Fruit fly (Drosophila melanogaster) whole organism, embryonic: ENCODE results near the gene CG33666.

Source experiments
- Aef1 ChIP-seq: fragments of 200-800 bp; sonication (Bioruptor generic); IDR thresholded peaks from 3 replicates; pipeline ENCODE4 v1.3.6; 2022; ENCODE audit warnings: missing biosample characterization, missing genetic modification characterization
- Awh ChIP-seq: fragments of 200-800 bp; sonication (Bioruptor generic); IDR thresholded peaks from 2 replicates; pipeline ENCODE4, ENCODE4 v1.3.6; 2022; ENCODE audit warnings: missing biosample characterization, missing genetic modification characterization
- B-H1 ChIP-seq: fragments of 200-800 bp; sonication (Bioruptor generic); IDR thresholded peaks from 3 replicates; pipeline ENCODE4 v1.3.6; 2022; ENCODE audit warnings: missing biosample characterization, missing genetic modification characterization
- CG10321 ChIP-seq: fragments of 200-800 bp; sonication (Bioruptor generic); IDR thresholded peaks from 2 replicates; pipeline ENCODE4 v1.3.6; 2022; ENCODE audit warnings: missing biosample characterization, missing genetic modification characterization
- CG10366 ChIP-seq: fragments of 200-800 bp; sonication (Bioruptor generic); IDR thresholded peaks from 2 replicates; pipeline ENCODE4 v1.3.6; 2022; ENCODE audit warnings: missing biosample characterization, missing genetic modification characterization
- CG11398 ChIP-seq: fragments of 200-800 bp; sonication (Bioruptor generic); optimal IDR thresholded peaks from 2 replicates; lab custom pipeline; 2016; ENCODE audit warnings: missing biosample characterization, missing genetic modification characterization
- CG11696 ChIP-seq: fragments of 200-800 bp; sonication (Bioruptor generic); IDR thresholded peaks from 2 replicates; pipeline ENCODE4 v1.3.6; 2022; ENCODE audit warnings: missing biosample characterization, missing genetic modification characterization
- CG15011 ChIP-seq: fragments of 200-800 bp; sonication (Bioruptor generic); optimal IDR thresholded peaks from 3 replicates; lab custom pipeline; 2018; ENCODE audit warnings: missing biosample characterization, mild to moderate bottlenecking, missing genetic modification characterization
- CG16815 ChIP-seq: fragments of 200-800 bp; sonication (Bioruptor generic); optimal IDR thresholded peaks from 3 replicates; lab custom pipeline; 2017; ENCODE audit warnings: missing biosample characterization, mild to moderate bottlenecking, missing genetic modification characterization
- CG17328 ChIP-seq: fragments of 200-800 bp; sonication (Bioruptor generic); IDR thresholded peaks from 2 replicates; pipeline ENCODE4 v1.3.6; 2022; ENCODE audit warnings: missing biosample characterization, missing genetic modification characterization
- CG17612 ChIP-seq: fragments of 200-800 bp; sonication (Bioruptor generic); IDR thresholded peaks from 2 replicates; pipeline ENCODE4 v1.3.6; 2022; ENCODE audit warnings: missing biosample characterization, missing genetic modification characterization
- CG30020 ChIP-seq: fragments of 200-800 bp; optimal IDR thresholded peaks from 2 replicates; lab custom pipeline; 2019; ENCODE audit warnings: missing biosample characterization, mild to moderate bottlenecking, missing genetic modification characterization, moderate library complexity
- CG30403 ChIP-seq: fragments of 200-800 bp; sonication (Bioruptor generic); optimal IDR thresholded peaks from 3 replicates; lab custom pipeline; 2016; ENCODE audit warnings: missing biosample characterization, missing genetic modification characterization
- CG3281 ChIP-seq: fragments of 200-800 bp; sonication (Bioruptor generic); optimal IDR thresholded peaks from 3 replicates; lab custom pipeline; 2017; ENCODE audit warnings: missing biosample characterization, mild to moderate bottlenecking, missing genetic modification characterization
- CG3726 ChIP-seq: fragments of 200-800 bp; sonication (Bioruptor generic); IDR thresholded peaks from 3 replicates; pipeline ENCODE4, ENCODE4 v1.3.6; 2022; ENCODE audit warnings: missing biosample characterization, missing genetic modification characterization
- CG4282 ChIP-seq: fragments of 200-800 bp; sonication (Bioruptor generic); optimal IDR thresholded peaks from 2 replicates; lab custom pipeline; 2016; ENCODE audit warnings: missing biosample characterization, missing genetic modification characterization
- CG4360 ChIP-seq: fragments of 200-800 bp; sonication (Bioruptor generic); IDR thresholded peaks from 2 replicates; pipeline ENCODE4 v1.3.6; 2022; ENCODE audit warnings: missing biosample characterization, missing genetic modification characterization
- CG7928 ChIP-seq: fragments of 200-800 bp; sonication (Bioruptor generic); optimal IDR thresholded peaks from 2 replicates; lab custom pipeline; 2017; ENCODE audit warnings: missing biosample characterization, mild to moderate bottlenecking, missing genetic modification characterization
- CG8089 ChIP-seq: fragments of 200-800 bp; sonication (Bioruptor generic); optimal IDR thresholded peaks from 3 replicates; lab custom pipeline; 2016; ENCODE audit warnings: missing biosample characterization, missing genetic modification characterization
- CG8281 ChIP-seq: fragments of 200-800 bp; sonication (Bioruptor generic); optimal IDR thresholded peaks from 2 replicates; lab custom pipeline; 2018; ENCODE audit warnings: missing biosample characterization, mild to moderate bottlenecking, missing genetic modification characterization, moderate library complexity
- CG9215 ChIP-seq: fragments of 200-800 bp; sonication (Bioruptor generic); IDR thresholded peaks from 2 replicates; pipeline ENCODE4 v1.3.6; 2022; ENCODE audit warnings: missing biosample characterization, missing genetic modification characterization
- CG9609 ChIP-seq: fragments of 200-800 bp; sonication (Bioruptor generic); optimal IDR thresholded peaks from 3 replicates; lab custom pipeline; 2016; ENCODE audit warnings: missing biosample characterization, missing genetic modification characterization
- Drgx ChIP-seq: fragments of 200-800 bp; sonication (Bioruptor generic); IDR thresholded peaks from 2 replicates; pipeline ENCODE4 v1.3.6; 2022; ENCODE audit warnings: missing biosample characterization, missing genetic modification characterization
- Fer2 ChIP-seq: fragments of 200-800 bp; sonication (Bioruptor generic); optimal IDR thresholded peaks from 2 replicates; lab custom pipeline; 2018; ENCODE audit warnings: missing biosample characterization, mild to moderate bottlenecking, missing genetic modification characterization, moderate library complexity
- Gug ChIP-seq: fragments of 200-800 bp; sonication (Bioruptor generic); IDR thresholded peaks from 4 replicates; pipeline ENCODE4 v1.3.6; 2022; ENCODE audit warnings: missing biosample characterization, missing genetic modification characterization
- HLH4C ChIP-seq: fragments of 200-800 bp; sonication (Bioruptor generic); IDR thresholded peaks from 3 replicates; pipeline ENCODE4 v1.3.6; 2022; ENCODE audit warnings: missing biosample characterization, missing genetic modification characterization; ENCODE audit not compliant: partially characterized antibody
- HLH54F ChIP-seq: fragments of 200-800 bp; sonication (Bioruptor generic); optimal IDR thresholded peaks from 3 replicates; lab custom pipeline; 2016; ENCODE audit warnings: missing biosample characterization, missing genetic modification characterization
- Hand ChIP-seq: fragments of 200-800 bp; sonication (Bioruptor generic); optimal IDR thresholded peaks from 2 replicates; lab custom pipeline; 2017; ENCODE audit warnings: mild to moderate bottlenecking, missing biosample characterization, missing genetic modification reagents, missing genetic modification characterization
- Hr51 ChIP-seq, 2 experiments: fragments of 200-800 bp; sonication (Bioruptor generic); optimal IDR thresholded peaks; 2 replicates in 1 of 2; 3 replicates in 1 of 2; lab custom pipeline; 2016 to 2018; ENCODE audit warnings: missing biosample characterization in 2 of 2, missing genetic modification characterization in 2 of 2, mild to moderate bottlenecking in 1 of 2, moderate library complexity in 1 of 2
- Sox102F ChIP-seq: fragments of 200-800 bp; sonication (Bioruptor generic); optimal IDR thresholded peaks from 2 replicates; lab custom pipeline; 2018; ENCODE audit warnings: missing biosample characterization, mild to moderate bottlenecking, missing genetic modification characterization, moderate library complexity
- Vsx1 ChIP-seq: fragments of 200-800 bp; sonication (Bioruptor generic); optimal IDR thresholded peaks from 2 replicates; lab custom pipeline; 2017; ENCODE audit warnings: missing biosample characterization, mild to moderate bottlenecking, missing genetic modification characterization, missing genetic modification reagents
- amos ChIP-seq: fragments of 200-800 bp; sonication (Bioruptor generic); IDR thresholded peaks from 2 replicates; pipeline ENCODE4 v1.3.6; 2022; ENCODE audit warnings: missing biosample characterization, missing genetic modification characterization; ENCODE audit not compliant: partially characterized antibody
- ci ChIP-seq: fragments of 200-800 bp; sonication (Bioruptor generic); IDR thresholded peaks from 3 replicates; pipeline ENCODE4 v1.3.6; 2022; ENCODE audit warnings: missing biosample characterization, missing genetic modification characterization
- crp ChIP-seq, 2 experiments: fragments of 200-800 bp; sonication (Bioruptor generic); optimal IDR thresholded peaks; 2 replicates in 1 of 2; 3 replicates in 1 of 2; lab custom pipeline; 2017; ENCODE audit warnings: missing biosample characterization in 2 of 2, missing genetic modification characterization in 2 of 2, mild to moderate bottlenecking in 1 of 2, moderate library complexity in 1 of 2
- cwo ChIP-seq: fragments of 200-800 bp; sonication (Bioruptor generic); optimal IDR thresholded peaks from 3 replicates; lab custom pipeline; 2017; ENCODE audit warnings: missing biosample characterization, missing genetic modification characterization, mild to moderate bottlenecking, moderate library complexity, missing genetic modification reagents
- dati ChIP-seq: fragments of 200-800 bp; sonication (Bioruptor generic); IDR thresholded peaks from 2 replicates; pipeline ENCODE4 v1.3.6; 2022; ENCODE audit warnings: missing biosample characterization, missing genetic modification characterization
- fd96Cb ChIP-seq: fragments of 200-800 bp; sonication (Bioruptor generic); optimal IDR thresholded peaks from 2 replicates; lab custom pipeline; 2018; ENCODE audit warnings: missing biosample characterization, mild to moderate bottlenecking, missing genetic modification characterization, moderate library complexity
- fru ChIP-seq: fragments of >200 bp; optimal IDR thresholded peaks from 2 replicates; lab custom pipeline; 2017
- ftz-f1 ChIP-seq: fragments of 200-800 bp; sonication (Bioruptor generic); optimal IDR thresholded peaks from 2 replicates; lab custom pipeline; 2016; ENCODE audit warnings: missing biosample characterization, missing genetic modification characterization
- gro ChIP-seq: fragments of 200-800 bp; sonication (Bioruptor generic); optimal IDR thresholded peaks from 2 replicates; lab custom pipeline; 2016; ENCODE audit warnings: missing biosample characterization, missing genetic modification characterization
- gsb ChIP-seq: fragments of 200-800 bp; sonication (Bioruptor generic); IDR thresholded peaks from 2 replicates; pipeline ENCODE4 v1.3.6; 2022; ENCODE audit warnings: missing biosample characterization, missing genetic modification characterization
- jigr1 ChIP-seq: fragments of 200-800 bp; sonication (Bioruptor generic); IDR thresholded peaks from 3 replicates; pipeline ENCODE4 v1.3.6; 2022; ENCODE audit warnings: missing biosample characterization, missing genetic modification characterization
- oc ChIP-seq: fragments of 200-800 bp; sonication (Bioruptor generic); optimal IDR thresholded peaks from 2 replicates; lab custom pipeline; 2018; ENCODE audit warnings: missing biosample characterization, mild to moderate bottlenecking, missing genetic modification characterization, moderate library complexity
- psq ChIP-seq: fragments of 200-800 bp; sonication (Bioruptor generic); optimal IDR thresholded peaks from 2 replicates; lab custom pipeline; 2017; ENCODE audit warnings: missing biosample characterization, missing genetic modification characterization
- run ChIP-seq: fragments of 200-800 bp; sonication (Bioruptor generic); optimal IDR thresholded peaks from 3 replicates; lab custom pipeline; 2018; ENCODE audit warnings: missing biosample characterization, mild to moderate bottlenecking, missing genetic modification characterization
- sd ChIP-seq: fragments of 200-800 bp; sonication (Bioruptor generic); optimal IDR thresholded peaks from 3 replicates; lab custom pipeline; 2018; ENCODE audit warnings: missing biosample characterization, mild to moderate bottlenecking, missing genetic modification characterization, moderate library complexity
- slbo ChIP-seq: fragments of 200-800 bp; sonication (Bioruptor generic); IDR thresholded peaks from 2 replicates; pipeline ENCODE4 v1.3.6; 2022; ENCODE audit warnings: missing biosample characterization, missing genetic modification characterization
- tx ChIP-seq: fragments of 200-800 bp; sonication (Bioruptor generic); optimal IDR thresholded peaks from 2 replicates; lab custom pipeline; 2016; ENCODE audit warnings: missing biosample characterization, missing genetic modification characterization
- vvl ChIP-seq: fragments of 200-800 bp; sonication (Bioruptor generic); IDR thresholded peaks from 2 replicates; pipeline ENCODE4 v1.3.6; 2022; ENCODE audit warnings: missing biosample characterization, missing genetic modification characterization
- wdn ChIP-seq: fragments of 200-800 bp; sonication (Bioruptor generic); IDR thresholded peaks from 2 replicates; pipeline ENCODE4 v1.3.6; 2022; ENCODE audit warnings: missing biosample characterization, missing genetic modification characterization
- zf30C ChIP-seq: fragments of 200-800 bp; sonication (Bioruptor generic); optimal IDR thresholded peaks from 3 replicates; lab custom pipeline; 2018; ENCODE audit warnings: missing biosample characterization, mild to moderate bottlenecking, missing genetic modification characterization

CG33666 gene

DNA sequence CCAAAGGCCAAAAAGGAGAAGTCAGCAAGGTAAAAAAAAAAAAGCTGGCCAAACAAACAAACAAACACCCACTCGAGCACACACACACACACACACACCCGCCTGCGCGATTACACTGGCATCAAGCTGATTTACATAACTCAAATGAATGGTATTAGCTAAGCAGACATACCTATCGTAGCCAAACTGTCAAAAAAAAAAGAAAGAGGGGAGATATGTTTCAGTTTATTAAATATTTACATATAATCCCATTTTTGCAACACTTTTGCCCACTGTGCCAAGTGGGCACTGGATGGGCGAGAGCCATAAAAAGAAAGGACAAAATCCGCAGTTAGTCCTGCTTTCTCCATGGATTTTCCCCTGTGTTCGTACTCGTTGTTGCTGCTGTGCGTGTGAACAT is 37.3 kb downstream of the CG33666 start (continued):
- TF ChIP-seq HLH4C (GFP tag; lab: Robert Waterston, UW) (no peak), HLH54F (GFP tag; lab: Kevin White, UChicago) (peak; percentile 11), wdn (GFP tag; lab: Robert Waterston, UW) (0 out of 2 replicates have a peak, but pooled peaks have one; percentile 30), Vsx1 (GFP tag; lab: Kevin White, UChicago) (no peak), CG9609 (no peak), cwo (peak; percentile 63), CG30020 (tag; lab: Kevin White, UChicago) (no peak), gsb (GFP tag; lab: Robert Waterston, UW) (peak; percentile 53), CG3281 (GFP tag; lab: Kevin White, UChicago) (peak; percentile 61), ci (GFP tag; lab: Robert Waterston, UW) (0 out of 3 replicates have a peak, but pooled peaks have one; percentile 35), run (no peak), amos (GFP tag; lab: Robert Waterston, UW) (no peak), crp (GFP tag; optimal IDR thresholded peaks at IDR 0.05; lab: Kevin White, UChicago) (no peak), ftz-f1 (GFP tag; lab: Kevin White, UChicago) (no peak), CG10321 (GFP tag; lab: Robert Waterston, UW) (no peak), CG17612 (GFP tag; lab: Robert Waterston, UW) (0 out of 2 replicates have a peak, but pooled peaks have one; percentile 31), fru (lab: Kevin White, UChicago) (no peak), oc (no peak), Sox102F (peak; percentile 3), CG10366 (GFP tag; lab: Robert Waterston, UW) (peak; percentile 16; the same call in 1 of the 2 replicates), zf30C (GFP tag; lab: Kevin White, UChicago) (no peak), CG16815 (GFP tag; lab: Kevin White, UChicago) (no peak), Gug (GFP tag; lab: Robert Waterston, UW) (peak; percentile 46; the same call in 3 of the 4 replicates), CG17328 (GFP tag; lab: Robert Waterston, UW) (no peak), fd96Cb (tag; lab: Kevin White, UChicago) (no peak), Aef1 (GFP tag; lab: Robert Waterston, UW) (peak; percentile 66), slbo (GFP tag; lab: Robert Waterston, UW) (peak; percentile 50; the same call in 1 of the 2 replicates), CG4282 (GFP tag; lab: Kevin White, UChicago) (no peak), CG3726 (no peak), jigr1 (GFP tag; lab: Robert Waterston, UW) (0 out of 3 replicates have a peak, but pooled peaks have one; percentile 43), CG8281 (no peak), Drgx (peak; percentile 25; the same call in 1 of the 2 replicates), CG11398 (no peak), psq (GFP tag; lab: Kevin White, UChicago) (no peak), tx (GFP tag; lab: Kevin White, UChicago) (no peak), CG7928 (GFP tag; lab: Kevin White, UChicago) (no peak), CG8089 (GFP tag; lab: Kevin White, UChicago) (no peak), Hand (GFP tag; lab: Kevin White, UChicago) (no peak), Awh (peak; percentile 48; the same call in 1 of the 2 replicates), CG15011 (GFP tag; lab: Kevin White, UChicago) (peak; percentile 2), CG11696 (GFP tag; lab: Robert Waterston, UW) (peak; percentile 42; the same call in 1 of the 2 replicates), B-H1 (GFP tag; lab: Robert Waterston, UW) (peak; percentile 40; the same call in 1 of the 3 replicates), CG4360 (GFP tag; lab: Robert Waterston, UW) (no peak), sd (tag; lab: Kevin White, UChicago) (no peak), Hr51 (GFP tag; optimal IDR thresholded peaks at IDR 0.05; lab: Kevin White, UChicago) (peak in 1 of 2 experiments; percentile 35), Fer2 (tag; lab: Kevin White, UChicago) (peak; percentile 26), CG30403 (peak; percentile 8), dati (GFP tag; lab: Robert Waterston, UW) (0 out of 2 replicates have a peak, but pooled peaks have one; percentile 21), CG9215 (GFP tag; lab: Robert Waterston, UW) (peak; percentile 54; the same call in 1 of the 2 replicates), vvl (peak; percentile 76), gro (GFP tag; lab: Kevin White, UChicago) (no peak)
